5 fruit fly cellular contexts compared by ENCODE assay signal in genomic region chr3L:17977594-17978242, dm6.
A peak's percentile ranks its signal among the peaks of the same experiment; 100 is the strongest.
TF ChIP-seq lines count a peak whose summit lies in the region.

No protein-coding gene starts in this region.

- TF ChIP-seq CTCF in whole organism, embryonic (GFP tag; optimal IDR thresholded peaks at IDR 0.05; lab: Kevin White, UChicago) = no peak

TF ChIP-seq in whole organism, 6 proteins besides CTCF, POLR2A, EP300 and RAD21:
- TF ChIP-seq psq (optimal IDR thresholded peaks at IDR 0.05; lab: Kevin White, UChicago) (no peak), EcR (GFP tag; optimal IDR thresholded peaks at IDR 0.05; lab: Kevin White, UChicago) (peak; percentile 95)

TF ChIP-seq in whole organism, embryonic, 481 proteins besides CTCF, POLR2A, EP300 and RAD21 (continues in another document):
- TF ChIP-seq CG18764 (GFP tag; optimal IDR thresholded peaks at IDR 0.05; lab: Kevin White, UChicago) (no peak), Oaz (GFP tag; IDR thresholded peaks at IDR 0.05; lab: Robert Waterston, UW) (no peak), CG4424 (GFP tag; optimal IDR thresholded peaks at IDR 0.05; lab: Kevin White, UChicago) (no peak), CG4328 (GFP tag; optimal IDR thresholded peaks at IDR 0.05; lab: Kevin White, UChicago) (no peak), CG8290 (GFP tag; optimal IDR thresholded peaks at IDR 0.05; lab: Kevin White, UChicago) (no peak), CG8290 (tag; optimal IDR thresholded peaks at IDR 0.05; lab: Kevin White, UChicago) (peak in 1 of 2 experiments; percentile 9), tll (GFP tag; optimal IDR thresholded peaks at IDR 0.05; lab: Kevin White, UChicago) (no peak), CG31365 (tag; optimal IDR thresholded peaks at IDR 0.05; lab: Kevin White, UChicago) (no peak), fd64A (GFP tag; optimal IDR thresholded peaks at IDR 0.05; lab: Kevin White, UChicago) (no peak), ttk (GFP tag; IDR thresholded peaks at IDR 0.05; lab: Robert Waterston, UW) (no peak), PHDP (tag; optimal IDR thresholded peaks at IDR 0.05; lab: Kevin White, UChicago) (peak; percentile 22), fd3F (GFP tag; optimal IDR thresholded peaks at IDR 0.05; lab: Kevin White, UChicago) (peak; percentile 4), vnd (GFP tag; IDR thresholded peaks at IDR 0.05; lab: Robert Waterston, UW; ENCODE audit: partially characterized antibody) (no peak), jumu (GFP tag; optimal IDR thresholded peaks at IDR 0.05; lab: Kevin White, UChicago) (no peak), stwl (tag; optimal IDR thresholded peaks at IDR 0.05; lab: Kevin White, UChicago) (no peak), pho (GFP tag; optimal IDR thresholded peaks at IDR 0.05; lab: Kevin White, UChicago) (no peak), CG12236 (GFP tag; optimal IDR thresholded peaks at IDR 0.05; lab: Kevin White, UChicago) (no peak), p53 (GFP tag; optimal IDR thresholded peaks at IDR 0.05; lab: Kevin White, UChicago) (no peak), Jarid2 (GFP tag; optimal IDR thresholded peaks at IDR 0.05; lab: Kevin White, UChicago) (no peak), Poxn (GFP tag; IDR thresholded peaks at IDR 0.05; lab: Robert Waterston, UW) (no peak), ro (GFP tag; IDR thresholded peaks at IDR 0.05; lab: Robert Waterston, UW) (no peak), CG9817 (tag; optimal IDR thresholded peaks at IDR 0.05; lab: Kevin White, UChicago) (no peak), CG31224 (GFP tag; IDR thresholded peaks at IDR 0.05; lab: Robert Waterston, UW) (no peak), NfI (GFP tag; optimal IDR thresholded peaks at IDR 0.05; lab: Kevin White, UChicago) (no peak)

TF ChIP-seq in whole organism, prepupa, 60 proteins besides CTCF, POLR2A, EP300 and RAD21 (continues in another document):
- TF ChIP-seq fd85E (GFP tag; optimal IDR thresholded peaks at IDR 0.05; lab: Kevin White, UChicago) (no peak), Sox15 (GFP tag; optimal IDR thresholded peaks at IDR 0.05; lab: Kevin White, UChicago) (no peak), vri (GFP tag; optimal IDR thresholded peaks at IDR 0.05; lab: Kevin White, UChicago) (no peak), eg (GFP tag; IDR thresholded peaks at IDR 0.05; lab: Robert Waterston, UW) (peak; percentile 35; the same call in 1 of the 3 replicates), CG3032 (tag; optimal IDR thresholded peaks at IDR 0.05; lab: Kevin White, UChicago) (no peak), salr (GFP tag; optimal IDR thresholded peaks at IDR 0.05; lab: Kevin White, UChicago) (no peak), CG11294 (GFP tag; IDR thresholded peaks at IDR 0.05; lab: Robert Waterston, UW) (no peak), ss (GFP tag; optimal IDR thresholded peaks at IDR 0.05; lab: Kevin White, UChicago) (no peak), Blimp-1 (GFP tag; optimal IDR thresholded peaks at IDR 0.05; lab: Kevin White, UChicago) (peak; percentile 43), Lpt (GFP tag; optimal IDR thresholded peaks at IDR 0.05; lab: Kevin White, UChicago) (peak; percentile 53), CG4318 (GFP tag; optimal IDR thresholded peaks at IDR 0.05; lab: Kevin White, UChicago) (no peak), esn (GFP tag; optimal IDR thresholded peaks at IDR 0.05; lab: Kevin White, UChicago) (no peak), CG6792 (GFP tag; optimal IDR thresholded peaks at IDR 0.05; lab: Kevin White, UChicago) (no peak), CG32006 (GFP tag; optimal IDR thresholded peaks at IDR 0.05; lab: Kevin White, UChicago) (no peak), dsx (GFP tag; optimal IDR thresholded peaks at IDR 0.05; lab: Kevin White, UChicago; ENCODE audit: poor library complexity, severe bottlenecking) (no peak), Sox14 (GFP tag; optimal IDR thresholded peaks at IDR 0.05; lab: Kevin White, UChicago) (no peak), CG31627 (GFP tag; optimal IDR thresholded peaks at IDR 0.05; lab: Kevin White, UChicago) (no peak), Met (GFP tag; optimal IDR thresholded peaks at IDR 0.05; lab: Kevin White, UChicago) (no peak), CG34406 (GFP tag; optimal IDR thresholded peaks at IDR 0.05; lab: Kevin White, UChicago) (no peak), CG6163 (GFP tag; IDR thresholded peaks at IDR 0.05; lab: Robert Waterston, UW) (0 out of 3 replicates have a peak, but pooled peaks have one; percentile 49), achi (GFP tag; optimal IDR thresholded peaks at IDR 0.05; lab: Kevin White, UChicago) (no peak), CG10631 (GFP tag; optimal IDR thresholded peaks at IDR 0.05; lab: Kevin White, UChicago) (no peak), spab (GFP tag; optimal IDR thresholded peaks at IDR 0.05; lab: Kevin White, UChicago) (no peak)

TF ChIP-seq in whole organism, pupa, 21 proteins besides CTCF, POLR2A, EP300 and RAD21:
- no peak for TF ChIP-seq CG32121 (GFP tag; IDR thresholded peaks at IDR 0.05; lab: Robert Waterston, UW)
- peak; percentile 8; the same call in 1 of the 2 replicates for TF ChIP-seq Ets98B (GFP tag; IDR thresholded peaks at IDR 0.05; lab: Robert Waterston, UW)
- peak; percentile 93 for TF ChIP-seq EcR (GFP tag; optimal IDR thresholded peaks at IDR 0.05; lab: Kevin White, UChicago)
- TF ChIP-seq CG4496 (GFP tag; IDR thresholded peaks at IDR 0.05; lab: Robert Waterston, UW) = peak; percentile 29; the same call in 1 of the 3 replicates

TF ChIP-seq in whole organism, wandering third instar larva, 38 proteins besides CTCF, POLR2A, EP300 and RAD21:
- no peak for TF ChIP-seq rgr (GFP tag; optimal IDR thresholded peaks at IDR 0.05; lab: Kevin White, UChicago)
- TF ChIP-seq CG32264 (GFP tag; optimal IDR thresholded peaks at IDR 0.05; lab: Kevin White, UChicago) = no peak
- TF ChIP-seq h (GFP tag; optimal IDR thresholded peaks at IDR 0.05; lab: Kevin White, UChicago) = peak; percentile 10
- TF ChIP-seq Hr78 (GFP tag; optimal IDR thresholded peaks at IDR 0.05; lab: Kevin White, UChicago) = no peak
- no peak for TF ChIP-seq N (GFP tag; optimal IDR thresholded peaks at IDR 0.05; lab: Kevin White, UChicago)
- peak; percentile 43 for TF ChIP-seq Hr83 (GFP tag; optimal IDR thresholded peaks at IDR 0.05; lab: Kevin White, UChicago; ENCODE audit: poor library complexity, severe bottlenecking)
- TF ChIP-seq brk (GFP tag; optimal IDR thresholded peaks at IDR 0.05; lab: Kevin White, UChicago) = no peak
- TF ChIP-seq CrebA (GFP tag; optimal IDR thresholded peaks at IDR 0.05; lab: Kevin White, UChicago; ENCODE audit: borderline replicate concordance) = no peak
- TF ChIP-seq Mio (GFP tag; optimal IDR thresholded peaks at IDR 0.05; lab: Kevin White, UChicago) = no peak
- no peak for TF ChIP-seq Jra (GFP tag; optimal IDR thresholded peaks at IDR 0.05; lab: Kevin White, UChicago)
